Fruit fly (Drosophila melanogaster) whole organism, wandering third instar larva: ENCODE data around the gene CG5882.

Experiments used
- Abd-B ChIP-seq: fragments of >200 bp; optimal IDR thresholded peaks from 2 replicates; lab custom pipeline; 2017; ENCODE audit warnings: missing biosample characterization, missing genetic modification characterization
- CG32264 ChIP-seq: fragments of 200-800 bp; sonication (Bioruptor generic); optimal IDR thresholded peaks from 2 replicates; lab custom pipeline; 2016; ENCODE audit warnings: missing biosample characterization, missing genetic modification characterization
- CG9705 ChIP-seq: fragments of 200-800 bp; sonication (Bioruptor generic); optimal IDR thresholded peaks from 2 replicates; lab custom pipeline; 2018; ENCODE audit warnings: missing biosample characterization, mild to moderate bottlenecking, missing genetic modification characterization
- CrebA ChIP-seq: fragments of 200-800 bp; sonication (Bioruptor generic); optimal IDR thresholded peaks from 2 replicates; lab custom pipeline; 2016; ENCODE audit warnings: missing biosample characterization, mild to moderate bottlenecking, missing genetic modification characterization, borderline replicate concordance
- Dfd ChIP-seq: fragments of >200 bp; optimal IDR thresholded peaks from 2 replicates; lab custom pipeline; 2017; ENCODE audit warnings: missing biosample characterization, missing genetic modification characterization
- Dif ChIP-seq: fragments of 200-275, 200-300 bp; sonication (Bioruptor generic); optimal IDR thresholded peaks from 2 replicates; lab custom pipeline; 2018; ENCODE audit warnings: missing biosample characterization, missing genetic modification characterization; ENCODE audit not compliant: partially characterized antibody
- GATAd ChIP-seq: sonication (Bioruptor generic); optimal IDR thresholded peaks from 2 replicates; lab custom pipeline; 2016; ENCODE audit warnings: missing biosample characterization, missing genetic modification characterization
- HLH106 ChIP-seq: fragments of 200-800 bp; optimal IDR thresholded peaks from 3 replicates; lab custom pipeline; 2019; ENCODE audit warnings: missing biosample characterization, mild to moderate bottlenecking, missing genetic modification characterization, moderate library complexity
- Hnf4 ChIP-seq: fragments of 200-800 bp; sonication (Bioruptor generic); optimal IDR thresholded peaks from 2 replicates; lab custom pipeline; 2016; ENCODE audit warnings: missing biosample characterization, mild to moderate bottlenecking, missing genetic modification characterization
- Hr78 ChIP-seq: fragments of >200 bp; optimal IDR thresholded peaks from 2 replicates; lab custom pipeline; 2017; ENCODE audit warnings: missing biosample characterization, missing genetic modification characterization
- Hr83 ChIP-seq: fragments of 200-300 bp; sonication (Bioruptor generic); optimal IDR thresholded peaks from 2 replicates; lab custom pipeline; 2016; ENCODE audit warnings: missing biosample characterization, mild to moderate bottlenecking, missing genetic modification characterization, moderate library complexity; ENCODE audit not compliant: poor library complexity, severe bottlenecking
- Jra ChIP-seq: sonication (Bioruptor generic); optimal IDR thresholded peaks from 2 replicates; lab custom pipeline; 2016; ENCODE audit warnings: missing biosample characterization, missing genetic modification characterization
- Mio ChIP-seq: sonication (Bioruptor generic); optimal IDR thresholded peaks from 2 replicates; lab custom pipeline; 2016; ENCODE audit warnings: missing biosample characterization, missing genetic modification characterization
- Myc ChIP-seq: fragments of >200 bp; optimal IDR thresholded peaks from 2 replicates; lab custom pipeline; 2017
- N ChIP-seq: fragments of >200 bp; optimal IDR thresholded peaks from 2 replicates; lab custom pipeline; 2018; ENCODE audit warnings: missing biosample characterization, missing external identifiers, missing genetic modification characterization
- OdsH ChIP-seq: fragments of 200-800 bp; sonication (Bioruptor generic); optimal IDR thresholded peaks from 2 replicates; lab custom pipeline; 2016; ENCODE audit warnings: missing biosample characterization, mild to moderate bottlenecking, missing genetic modification characterization
- Rel ChIP-seq, 2 experiments: fragments of 200-800 bp; sonication (Bioruptor generic) in 1 of 2; optimal IDR thresholded peaks; 2 replicates in 1 of 2; 3 replicates in 1 of 2; lab custom pipeline; 2016 to 2019; ENCODE audit warnings: mild to moderate bottlenecking in 2 of 2, missing biosample characterization in 2 of 2, missing genetic modification characterization in 2 of 2, moderate library complexity in 1 of 2
- Sp1 ChIP-seq: fragments of 200-800 bp; sonication (Bioruptor generic); optimal IDR thresholded peaks from 3 replicates; lab custom pipeline; 2019; ENCODE audit warnings: missing biosample characterization, mild to moderate bottlenecking, missing genetic modification characterization, moderate library complexity
- Vsx2 ChIP-seq: fragments of 200-300, 225-300 bp; sonication (Bioruptor generic); optimal IDR thresholded peaks from 2 replicates; lab custom pipeline; 2018; ENCODE audit warnings: missing biosample characterization, missing genetic modification characterization; ENCODE audit not compliant: partially characterized antibody
- br ChIP-seq: fragments of 200-800 bp; sonication (Bioruptor generic); optimal IDR thresholded peaks from 2 replicates; lab custom pipeline; 2016; ENCODE audit warnings: missing biosample characterization, missing genetic modification characterization
- brk ChIP-seq: fragments of 200-800 bp; sonication (Bioruptor generic); optimal IDR thresholded peaks from 2 replicates; lab custom pipeline; 2016; ENCODE audit warnings: missing biosample characterization, mild to moderate bottlenecking, missing genetic modification characterization
- dl ChIP-seq, 2 experiments: fragments of 175-275, 200-275 bp in 1 of 2; fragments of 200-275 bp in 1 of 2; sonication (Bioruptor generic); optimal IDR thresholded peaks; lab custom pipeline; 2018; ENCODE audit warnings: mild to moderate bottlenecking in 2 of 2, missing biosample characterization in 2 of 2, missing genetic modification characterization in 2 of 2, moderate library complexity in 2 of 2; ENCODE audit not compliant: partially characterized antibody in 2 of 2, insufficient read depth in 1 of 2
- dmrt93B ChIP-seq: fragments of 200-800 bp; sonication (Bioruptor generic); optimal IDR thresholded peaks from 2 replicates; lab custom pipeline; 2018; ENCODE audit warnings: missing biosample characterization, mild to moderate bottlenecking, missing genetic modification characterization
- dsf ChIP-seq: sonication (Bioruptor generic); optimal IDR thresholded peaks from 2 replicates; lab custom pipeline; 2016; ENCODE audit warnings: missing biosample characterization, missing genetic modification characterization, borderline replicate concordance
- ey ChIP-seq: fragments of 200-800 bp; sonication (Bioruptor generic); optimal IDR thresholded peaks from 2 replicates; lab custom pipeline; 2016; ENCODE audit warnings: missing biosample characterization, missing genetic modification characterization
- foxo ChIP-seq, 2 experiments: fragments of 200-800 bp; sonication (Bioruptor generic); optimal IDR thresholded peaks; 2 replicates in 1 of 2; 3 replicates in 1 of 2; lab custom pipeline; 2016 to 2017; ENCODE audit warnings: missing biosample characterization in 2 of 2, missing genetic modification characterization in 2 of 2
- fru ChIP-seq: fragments of 200-800 bp; sonication (Bioruptor generic); optimal IDR thresholded peaks from 3 replicates; lab custom pipeline; 2016; ENCODE audit warnings: missing biosample characterization, mild to moderate bottlenecking, missing genetic modification characterization
- h ChIP-seq: fragments of 200-800 bp; sonication (Bioruptor generic); optimal IDR thresholded peaks from 3 replicates; lab custom pipeline; 2016; ENCODE audit warnings: missing biosample characterization, mild to moderate bottlenecking, missing genetic modification characterization
- jim ChIP-seq: fragments of 175-275, 200-325 bp; sonication (Bioruptor generic); optimal IDR thresholded peaks from 2 replicates; lab custom pipeline; 2016; ENCODE audit warnings: missing biosample characterization, mild to moderate bottlenecking, missing genetic modification characterization
- lola ChIP-seq: fragments of >200 bp; optimal IDR thresholded peaks from 2 replicates; lab custom pipeline; 2017; ENCODE audit warnings: missing biosample characterization, missing genetic modification characterization
- pan ChIP-seq: fragments of >200 bp; optimal IDR thresholded peaks from 2 replicates; lab custom pipeline; 2017
- psq ChIP-seq: fragments of 200-800 bp; sonication (Bioruptor generic); optimal IDR thresholded peaks from 3 replicates; lab custom pipeline; 2017; ENCODE audit warnings: missing biosample characterization, mild to moderate bottlenecking, missing genetic modification characterization, moderate library complexity
- rgr ChIP-seq: fragments of 200-800 bp; sonication (Bioruptor generic); optimal IDR thresholded peaks from 3 replicates; lab custom pipeline; 2016; ENCODE audit warnings: missing biosample characterization, mild to moderate bottlenecking, missing genetic modification characterization
- sage ChIP-seq: fragments of 200-800 bp; sonication (Bioruptor generic); optimal IDR thresholded peaks from 2 replicates; lab custom pipeline; 2016; ENCODE audit warnings: missing biosample characterization, mild to moderate bottlenecking, missing genetic modification characterization
- sv ChIP-seq: fragments of 200-800 bp; sonication (Bioruptor generic); optimal IDR thresholded peaks from 3 replicates; lab custom pipeline; 2016; ENCODE audit warnings: missing biosample characterization, missing genetic modification characterization
- tai ChIP-seq: sonication (Bioruptor generic); optimal IDR thresholded peaks from 2 replicates; lab custom pipeline; 2016; ENCODE audit warnings: missing biosample characterization, missing genetic modification characterization
- usp ChIP-seq: fragments of >200 bp; optimal IDR thresholded peaks from 2 replicates; lab custom pipeline; 2017; ENCODE audit warnings: missing biosample characterization, missing genetic modification characterization
- woc ChIP-seq: sonication (Bioruptor generic); optimal IDR thresholded peaks from 2 replicates; lab custom pipeline; 2016; ENCODE audit warnings: missing biosample characterization, mild to moderate bottlenecking, missing genetic modification characterization

CG5882 gene

dm6 chr3R:27133992-27134391, 15.5 kb downstream of the CG5882 start:
- TF ChIP-seq Sp1 (GFP tag; lab: Kevin White, UChicago) (no peak), pan (lab: Kevin White, UChicago) (no peak), lola (GFP tag; lab: Kevin White, UChicago) (no peak), tai (no peak), CG32264 (GFP tag; lab: Kevin White, UChicago) (no peak), dl (GFP tag; optimal IDR thresholded peaks at IDR 0.05; lab: Kevin White, UChicago; ENCODE audit: insufficient read depth in 1 of 2, partially characterized antibody in 2 of 2) (no peak), woc (GFP tag; lab: Kevin White, UChicago) (no peak), HLH106 (tag; lab: Kevin White, UChicago) (no peak), rgr (GFP tag; lab: Kevin White, UChicago) (no peak), h (no peak), N (GFP tag; lab: Kevin White, UChicago) (no peak), Mio (GFP tag; lab: Kevin White, UChicago) (no peak), Vsx2 (no peak), OdsH (GFP tag; lab: Kevin White, UChicago) (no peak)

dm6 chr3R:27134728-27135361, 16.4 kb downstream of the CG5882 start:
- TF ChIP-seq HLH106 (tag; lab: Kevin White, UChicago) (no peak), Hr83 (GFP tag; lab: Kevin White, UChicago) (no peak), N (GFP tag; lab: Kevin White, UChicago) (no peak), br (GFP tag; lab: Kevin White, UChicago) (no peak), Rel (GFP tag; optimal IDR thresholded peaks at IDR 0.05; lab: Kevin White, UChicago) (no peak), Rel (tag; optimal IDR thresholded peaks at IDR 0.05; lab: Kevin White, UChicago) (no peak), Dif (GFP tag; lab: Kevin White, UChicago) (no peak), foxo (GFP tag; optimal IDR thresholded peaks at IDR 0.05; lab: Kevin White, UChicago) (no peak), Vsx2 (no peak), Sp1 (GFP tag; lab: Kevin White, UChicago) (no peak), lola (GFP tag; lab: Kevin White, UChicago) (no peak), Jra (GFP tag; lab: Kevin White, UChicago) (no peak)

- no peak for TF ChIP-seq Vsx2
- TF ChIP-seq brk: no peak
- TF ChIP-seq br (GFP tag; lab: Kevin White, UChicago): peak; percentile 51
- no peak for TF ChIP-seq dl (GFP tag; optimal IDR thresholded peaks at IDR 0.05; lab: Kevin White, UChicago; ENCODE audit: insufficient read depth in 1 of 2, partially characterized antibody in 2 of 2)
- TF ChIP-seq Hr78 (GFP tag; lab: Kevin White, UChicago): no peak
- TF ChIP-seq CG32264 (GFP tag; lab: Kevin White, UChicago): no peak
- no peak for TF ChIP-seq Hr83 (GFP tag; lab: Kevin White, UChicago)
- TF ChIP-seq lola (GFP tag; lab: Kevin White, UChicago): no peak
- TF ChIP-seq foxo (GFP tag; optimal IDR thresholded peaks at IDR 0.05; lab: Kevin White, UChicago): peak in 1 of 2 experiments; percentile 27
- TF ChIP-seq pan (lab: Kevin White, UChicago): no peak
- TF ChIP-seq jim (GFP tag; lab: Kevin White, UChicago): no peak
- peak; percentile 26 for TF ChIP-seq Sp1 (GFP tag; lab: Kevin White, UChicago)
- no peak for TF ChIP-seq usp (GFP tag; lab: Kevin White, UChicago)
- peak; percentile 38 for TF ChIP-seq fru (GFP tag; lab: Kevin White, UChicago)
- TF ChIP-seq CG9705 (GFP tag; lab: Kevin White, UChicago): no peak
- TF ChIP-seq Jra (GFP tag; lab: Kevin White, UChicago): no peak
- no peak for TF ChIP-seq HLH106 (tag; lab: Kevin White, UChicago)
- TF ChIP-seq Myc (lab: Kevin White, UChicago): no peak
- TF ChIP-seq dmrt93B (GFP tag; lab: Kevin White, UChicago): peak; percentile 11
- TF ChIP-seq sage (GFP tag; lab: Kevin White, UChicago): no peak
- TF ChIP-seq Dif (GFP tag; lab: Kevin White, UChicago): no peak
- no peak for TF ChIP-seq N (GFP tag; lab: Kevin White, UChicago)
- no peak for TF ChIP-seq dsf (GFP tag; lab: Kevin White, UChicago)
- TF ChIP-seq sv: no peak
- TF ChIP-seq Hnf4 (GFP tag; lab: Kevin White, UChicago): peak; percentile 37
- TF ChIP-seq Rel (GFP tag; optimal IDR thresholded peaks at IDR 0.05; lab: Kevin White, UChicago): no peak
- no peak for TF ChIP-seq Rel (tag; optimal IDR thresholded peaks at IDR 0.05; lab: Kevin White, UChicago)
- peak; percentile 55 for TF ChIP-seq rgr (GFP tag; lab: Kevin White, UChicago)
- TF ChIP-seq Abd-B: no peak
- TF ChIP-seq CrebA (GFP tag; lab: Kevin White, UChicago): no peak
- TF ChIP-seq Mio (GFP tag; lab: Kevin White, UChicago): no peak
- peak; percentile 62 for TF ChIP-seq OdsH (GFP tag; lab: Kevin White, UChicago)
- no peak for TF ChIP-seq GATAd (GFP tag; lab: Kevin White, UChicago)
- TF ChIP-seq woc (GFP tag; lab: Kevin White, UChicago): no peak
- TF ChIP-seq psq (GFP tag; lab: Kevin White, UChicago): peak; percentile 30
- peak; percentile 4 for TF ChIP-seq ey (GFP tag; lab: Kevin White, UChicago)
- TF ChIP-seq Dfd (GFP tag; lab: Kevin White, UChicago): no peak
- no peak for TF ChIP-seq tai
- peak; percentile 36 for TF ChIP-seq h
- TF ChIP-seq, all 38 proteins: peak for 11
Observed at dm6 chr3R:27135692-27136641, 17.5 kb downstream of the CG5882 start.
